Fruit fly (Drosophila melanogaster) whole organism, pupa: ENCODE results near the gene Skadu.

Experiments
- CG10348 ChIP-seq: fragments of 200-800 bp; sonication (Bioruptor generic); IDR thresholded peaks from 2 replicates; pipeline ENCODE4 v1.3.6; 2022; ENCODE audit warnings: missing biosample characterization, missing genetic modification characterization
- CG14655 ChIP-seq: fragments of 200-800 bp; sonication (Bioruptor generic); optimal IDR thresholded peaks from 3 replicates; lab custom pipeline; 2017; ENCODE audit warnings: mild to moderate bottlenecking, missing biosample characterization, missing genetic modification reagents, missing genetic modification characterization
- CG17806 ChIP-seq: fragments of 200-800 bp; sonication (Bioruptor generic); optimal IDR thresholded peaks from 2 replicates; lab custom pipeline; 2018; ENCODE audit warnings: missing biosample characterization, mild to moderate bottlenecking, missing genetic modification characterization, moderate library complexity
- CG32121 ChIP-seq: fragments of 200-800 bp; sonication (Bioruptor generic); IDR thresholded peaks from 2 replicates; pipeline ENCODE4 v1.3.6; 2022; ENCODE audit warnings: missing biosample characterization, missing genetic modification characterization
- CG34367 ChIP-seq: fragments of 200-800 bp; sonication (Bioruptor generic); optimal IDR thresholded peaks from 2 replicates; lab custom pipeline; 2018; ENCODE audit warnings: missing biosample characterization, mild to moderate bottlenecking, missing genetic modification characterization
- CG4496 ChIP-seq: fragments of 200-800 bp; sonication (Bioruptor generic); IDR thresholded peaks from 3 replicates; pipeline ENCODE4 v1.3.6; 2022; ENCODE audit warnings: missing biosample characterization, missing genetic modification characterization
- CG8301 ChIP-seq: fragments of 200-800 bp; sonication (Bioruptor generic); optimal IDR thresholded peaks from 2 replicates; lab custom pipeline; 2018; ENCODE audit warnings: missing biosample characterization, mild to moderate bottlenecking, missing genetic modification characterization
- CG9948 ChIP-seq: fragments of 200-800 bp; sonication (Bioruptor generic); optimal IDR thresholded peaks from 2 replicates; lab custom pipeline; 2018; ENCODE audit warnings: missing biosample characterization, mild to moderate bottlenecking, missing genetic modification characterization, moderate library complexity
- D1 ChIP-seq: fragments of 200-800 bp; sonication (Bioruptor generic); optimal IDR thresholded peaks from 2 replicates; lab custom pipeline; 2018; ENCODE audit warnings: missing biosample characterization, mild to moderate bottlenecking, missing genetic modification characterization, moderate library complexity
- EcR ChIP-seq: fragments of 200-800 bp; sonication (Bioruptor generic); optimal IDR thresholded peaks from 3 replicates; lab custom pipeline; 2019; ENCODE audit warnings: missing biosample characterization, missing genetic modification characterization, mild to moderate bottlenecking, moderate library complexity, missing genetic modification reagents
- Pif1B ChIP-seq: fragments of 200-800 bp; sonication (Bioruptor generic); optimal IDR thresholded peaks from 3 replicates; lab custom pipeline; 2016; ENCODE audit warnings: missing biosample characterization, missing genetic modification characterization
- fd96Ca ChIP-seq: fragments of 200-800 bp; sonication (Bioruptor generic); IDR thresholded peaks from 3 replicates; pipeline ENCODE4 v1.3.6; 2022; ENCODE audit warnings: missing biosample characterization, missing genetic modification characterization
- gl ChIP-seq: fragments of 200-800 bp; sonication (Bioruptor generic); optimal IDR thresholded peaks from 2 replicates; lab custom pipeline; 2018; ENCODE audit warnings: missing biosample characterization, mild to moderate bottlenecking, missing genetic modification characterization

dm6 chr2L:15498885-15499696 lies 48.2 kb upstream of the Skadu start, which contains the start of gene lace:
- peak; percentile 2 for TF ChIP-seq CG34367 (tag; lab: Kevin White, UChicago)
- TF ChIP-seq CG10348 (GFP tag; lab: Robert Waterston, UW): no peak
- no peak for TF ChIP-seq EcR (GFP tag; lab: Kevin White, UChicago)
- peak; percentile 42 for TF ChIP-seq CG14655 (GFP tag; lab: Kevin White, UChicago)
- TF ChIP-seq D1 (tag; lab: Kevin White, UChicago): peak; percentile 3
- TF ChIP-seq CG32121 (GFP tag; lab: Robert Waterston, UW): peak; percentile 22
- TF ChIP-seq Pif1B (GFP tag; lab: Kevin White, UChicago): no peak
- peak; percentile 68 for TF ChIP-seq CG4496 (GFP tag; lab: Robert Waterston, UW)
- no peak for TF ChIP-seq CG17806 (tag; lab: Kevin White, UChicago)
- no peak for TF ChIP-seq gl (tag; lab: Kevin White, UChicago)
- no peak for TF ChIP-seq CG9948 (tag; lab: Kevin White, UChicago)
- TF ChIP-seq CG8301 (tag; lab: Kevin White, UChicago): no peak
- TF ChIP-seq fd96Ca (GFP tag; lab: Robert Waterston, UW): no peak
